Worm (Caenorhabditis elegans) whole organism, midembryonic: ENCODE measurements around the gene ubc-20.

Experiments used
- T22C8.4 ChIP-seq: fragments of 200-800 bp; sonication (Bioruptor generic); IDR thresholded peaks from 2 replicates; pipeline ENCODE4 v1.3.6; 2022; ENCODE audit warnings: missing genetic modification characterization, missing compliant biosample characterization
- cog-1 ChIP-seq: sonication (generic microtip); optimal IDR thresholded peaks from 2 replicates; lab custom pipeline; 2016; ENCODE audit warnings: missing genetic modification characterization, missing compliant biosample characterization
- flt-1 ChIP-seq: fragments of 200-800 bp; sonication (Bioruptor generic); IDR thresholded peaks from 2 replicates; pipeline ENCODE4 v1.3.6; 2022; ENCODE audit warnings: missing genetic modification characterization, missing compliant biosample characterization
- klf-2 ChIP-seq: fragments of 200-800 bp; sonication (Bioruptor generic); conservative IDR thresholded peaks from 2 replicates; pipeline ENCODE4 v1.3.6; 2022; ENCODE audit warnings: missing genetic modification reagents, missing genetic modification characterization, missing compliant biosample characterization
- med-1 ChIP-seq: sonication (generic microtip); optimal IDR thresholded peaks from 2 replicates; lab custom pipeline; 2017; ENCODE audit warnings: missing genetic modification characterization, mild to moderate bottlenecking, missing compliant biosample characterization, antibody characterized with exemption, missing genetic modification reagents; ENCODE audit not compliant: insufficient read depth
- ref-1 ChIP-seq: fragments of 200-800 bp; sonication (Bioruptor generic); conservative IDR thresholded peaks from 2 replicates; pipeline ENCODE4 v1.3.6; 2022; ENCODE audit warnings: missing genetic modification reagents, missing genetic modification characterization, missing compliant biosample characterization
- tab-1 ChIP-seq: fragments of 200-800 bp; sonication (Bioruptor generic); IDR thresholded peaks from 2 replicates; pipeline ENCODE4 v1.3.6; 2022; ENCODE audit warnings: missing genetic modification characterization, missing compliant biosample characterization
- ztf-23 ChIP-seq: fragments of 200-800 bp; sonication (Bioruptor generic); IDR thresholded peaks from 2 replicates; pipeline ENCODE4 v1.3.6; 2022; ENCODE audit warnings: missing genetic modification reagents, missing genetic modification characterization, missing compliant biosample characterization
- ztf-29 ChIP-seq: fragments of 200-800 bp; sonication (Bioruptor generic); IDR thresholded peaks from 2 replicates; pipeline ENCODE4 v1.3.6; 2022; ENCODE audit warnings: missing genetic modification reagents, missing genetic modification characterization, missing compliant biosample characterization

ubc-20 gene

DNA sequence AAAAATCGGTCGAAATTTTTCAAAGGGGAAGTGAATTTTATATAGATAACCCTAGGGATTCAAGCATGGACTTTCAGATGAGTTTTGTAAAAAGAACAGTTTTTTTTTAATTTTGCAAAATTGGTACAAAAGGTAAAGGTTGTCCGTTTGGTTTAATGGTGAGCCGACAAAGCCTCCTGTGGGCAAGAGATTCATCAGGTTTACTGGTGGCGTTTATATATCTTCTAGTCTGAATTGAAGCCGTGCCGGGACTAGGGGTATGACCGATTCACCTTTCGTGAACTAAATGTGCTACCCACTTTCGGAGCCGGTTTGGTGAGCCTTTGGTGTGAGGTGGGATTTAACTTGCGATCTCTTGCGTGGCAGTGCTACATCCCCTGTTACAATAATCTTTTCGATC lies 10.5 kb upstream of the ubc-20 start:
- TF ChIP-seq ref-1 (GFP tag; lab: Robert Waterston, UW) (no peak), cog-1 (tag; lab: Kevin White, UChicago) (no peak), ztf-29 (GFP tag; lab: Robert Waterston, UW) (no peak), med-1 (GFP tag; lab: Kevin White, UChicago) (no peak), flt-1 (no peak), T22C8.4 (no peak), ztf-23 (GFP tag; lab: Robert Waterston, UW) (no peak), klf-2 (GFP tag; lab: Robert Waterston, UW) (no peak)

DNA sequence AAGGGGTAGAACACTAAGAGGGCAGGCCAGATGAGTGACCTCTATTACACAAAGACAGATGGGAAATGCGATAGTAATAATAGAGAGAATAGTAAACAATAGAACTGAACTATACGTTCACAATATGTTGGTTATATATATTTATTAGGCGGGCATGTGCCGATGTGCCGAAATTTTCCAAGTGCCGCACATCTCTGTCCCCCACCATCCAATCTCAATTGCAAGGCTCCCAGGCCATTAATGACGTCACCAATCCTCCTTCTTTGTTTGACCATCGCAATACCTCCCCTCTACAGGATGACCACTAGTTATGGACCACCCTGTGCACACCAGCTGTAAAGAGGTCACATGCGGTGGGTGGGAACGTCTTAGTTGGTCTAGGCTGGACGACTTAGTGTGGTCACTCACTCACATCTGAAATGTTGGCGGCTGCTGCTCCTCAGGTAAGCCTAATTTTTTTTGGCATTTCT lies 9.5 kb upstream of the ubc-20 start, which contains the start of gene F40G9.6:
TSS of gene F40G9.6 (plus strand) at position 420 of the 470 bp plus-strand sequence.
- TF ChIP-seq cog-1 (tag; lab: Kevin White, UChicago) (no peak), tab-1 (GFP tag; lab: Robert Waterston, UW) (no peak), klf-2 (GFP tag; lab: Robert Waterston, UW) (no peak), ztf-29 (GFP tag; lab: Robert Waterston, UW) (no peak), flt-1 (no peak), ref-1 (GFP tag; lab: Robert Waterston, UW) (no peak), T22C8.4 (no peak), ztf-23 (GFP tag; lab: Robert Waterston, UW) (no peak)

DNA sequence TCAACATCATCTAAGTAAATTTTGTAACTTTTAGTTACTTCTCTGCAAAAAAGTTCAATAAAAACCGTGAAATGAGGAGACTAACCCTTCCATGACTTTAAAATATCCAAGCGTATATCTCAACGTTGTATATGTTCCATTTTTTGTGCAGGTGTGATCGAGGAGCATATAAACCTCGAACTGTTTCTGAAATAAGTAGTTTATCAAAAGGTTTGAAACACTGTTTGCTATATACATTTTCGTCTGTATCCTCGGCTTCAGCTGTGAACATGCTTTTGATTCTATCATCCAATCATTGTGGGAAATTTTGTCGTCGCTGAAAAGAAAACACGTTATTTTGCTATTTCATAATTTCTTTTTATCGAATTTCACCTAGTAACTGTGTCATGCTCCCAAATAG lies 7.7 kb upstream of the ubc-20 start, which contains the start of gene F40G9.5:
TSS of gene F40G9.5 (plus strand) at position 301 of the 400 bp plus-strand sequence.
- no peak for TF ChIP-seq med-1 (GFP tag; lab: Kevin White, UChicago)
- no peak for TF ChIP-seq flt-1
- no peak for TF ChIP-seq tab-1 (GFP tag; lab: Robert Waterston, UW)
- no peak for TF ChIP-seq klf-2 (GFP tag; lab: Robert Waterston, UW)
- no peak for TF ChIP-seq ref-1 (GFP tag; lab: Robert Waterston, UW)
- TF ChIP-seq ztf-29 (GFP tag; lab: Robert Waterston, UW) = no peak
- TF ChIP-seq T22C8.4 = no peak
- no peak for TF ChIP-seq cog-1 (tag; lab: Kevin White, UChicago)
- no peak for TF ChIP-seq ztf-23 (GFP tag; lab: Robert Waterston, UW)

DNA sequence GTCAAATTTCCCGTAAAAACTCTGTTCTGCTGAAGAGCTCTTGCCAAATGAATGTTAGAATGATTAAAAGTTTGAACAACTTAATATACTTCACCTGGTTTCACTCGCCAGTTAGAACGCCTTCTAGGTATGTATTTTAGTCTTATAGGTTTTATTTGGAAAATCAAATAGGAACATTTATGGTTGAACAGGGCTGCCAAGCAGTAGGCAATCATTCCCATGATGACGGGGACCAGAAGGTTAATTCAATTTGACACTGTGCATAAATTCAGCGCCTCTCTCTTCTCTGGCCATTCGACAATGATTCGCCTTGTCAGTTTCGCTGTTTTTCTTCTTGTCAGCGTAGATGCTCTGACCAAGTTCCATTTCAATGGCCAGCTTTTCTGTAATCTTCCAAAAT lies 6.6 kb upstream of the ubc-20 start, which contains the start of gene F40G9.15:
TSS of gene F40G9.15 (plus strand) at position 301 of the 400 bp plus-strand sequence.
- TF ChIP-seq klf-2 (GFP tag; lab: Robert Waterston, UW) = no peak
- no peak for TF ChIP-seq ztf-29 (GFP tag; lab: Robert Waterston, UW)
- TF ChIP-seq ref-1 (GFP tag; lab: Robert Waterston, UW) = no peak
- no peak for TF ChIP-seq T22C8.4
- no peak for TF ChIP-seq flt-1
- no peak for TF ChIP-seq tab-1 (GFP tag; lab: Robert Waterston, UW)
- TF ChIP-seq med-1 (GFP tag; lab: Kevin White, UChicago) = no peak
- TF ChIP-seq cog-1 (tag; lab: Kevin White, UChicago) = no peak
- TF ChIP-seq ztf-23 (GFP tag; lab: Robert Waterston, UW) = no peak

DNA sequence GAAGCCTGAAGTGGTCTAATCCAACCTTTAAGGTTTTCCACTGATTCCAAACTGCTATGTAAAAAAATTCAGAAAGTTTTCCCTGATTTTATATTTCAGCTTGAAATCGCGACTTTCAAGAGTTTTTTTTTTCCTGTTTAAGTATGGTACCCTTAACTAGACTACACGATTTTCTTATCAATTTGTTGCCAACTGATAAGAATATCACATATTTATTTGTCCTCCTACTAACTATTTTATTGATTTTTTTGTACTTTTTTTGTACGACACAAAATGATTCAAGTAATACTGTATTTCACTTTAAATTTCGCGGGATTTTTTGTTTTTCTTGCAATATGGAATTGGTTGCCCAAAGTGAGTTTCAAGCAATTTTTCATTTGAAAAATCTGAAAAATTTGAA lies 5.6 kb upstream of the ubc-20 start:
- TF ChIP-seq med-1 (GFP tag; lab: Kevin White, UChicago) = no peak
- TF ChIP-seq ref-1 (GFP tag; lab: Robert Waterston, UW) = no peak
- TF ChIP-seq klf-2 (GFP tag; lab: Robert Waterston, UW) = no peak
- no peak for TF ChIP-seq ztf-29 (GFP tag; lab: Robert Waterston, UW)
- no peak for TF ChIP-seq T22C8.4
- no peak for TF ChIP-seq tab-1 (GFP tag; lab: Robert Waterston, UW)

DNA sequence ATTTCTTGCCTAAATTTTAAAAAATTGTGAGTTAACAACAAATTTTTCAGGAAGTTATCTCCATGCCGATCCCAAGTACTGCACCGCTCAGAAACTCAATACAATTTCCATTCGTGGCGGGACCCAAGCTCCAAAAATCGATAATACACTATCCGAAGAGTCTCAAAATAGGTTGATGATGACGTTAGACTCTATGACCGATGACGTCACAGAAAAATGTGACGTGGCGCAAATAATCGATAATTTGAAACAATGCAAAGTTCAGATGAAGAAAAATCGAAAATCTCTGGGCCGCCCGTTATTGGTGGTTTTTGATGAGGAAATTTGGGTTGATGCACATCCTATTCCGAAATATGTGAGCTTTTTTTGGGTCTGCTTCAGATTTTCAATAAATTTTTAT lies 4.3 kb upstream of the ubc-20 start:
- TF ChIP-seq klf-2 (GFP tag; lab: Robert Waterston, UW) = no peak
- TF ChIP-seq T22C8.4 = 0 out of 2 replicates have a peak, but pooled peaks have one; percentile 5
- no peak for TF ChIP-seq tab-1 (GFP tag; lab: Robert Waterston, UW)
- TF ChIP-seq ztf-23 (GFP tag; lab: Robert Waterston, UW) = no peak
- TF ChIP-seq cog-1 (tag; lab: Kevin White, UChicago) = no peak
- no peak for TF ChIP-seq med-1 (GFP tag; lab: Kevin White, UChicago)

DNA sequence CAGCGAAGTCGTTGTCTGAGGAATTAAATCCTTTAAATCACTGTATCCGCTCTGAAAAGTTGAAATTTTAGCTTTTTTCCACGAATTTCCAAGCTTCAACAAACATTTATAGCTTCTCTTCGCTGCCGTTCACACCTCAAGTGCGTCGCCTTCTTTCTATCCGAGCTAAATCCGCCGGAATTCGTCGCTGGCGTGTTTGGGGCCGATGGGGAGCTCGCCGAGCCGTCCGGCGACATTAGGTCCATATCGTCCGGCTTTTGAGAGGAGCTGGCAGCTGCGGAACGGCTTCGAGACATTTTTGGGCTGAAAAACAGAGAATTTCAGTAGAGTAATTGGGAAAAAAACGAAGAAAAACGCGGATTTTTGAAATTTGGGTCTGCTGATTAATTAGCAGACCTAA lies 809 bp upstream of the ubc-20 start, which contains the start of gene mxl-2:
TSS of gene mxl-2 (minus strand) at position 303 of the 400 bp plus-strand sequence.
- TF ChIP-seq flt-1 = no peak
- TF ChIP-seq ref-1 (GFP tag; lab: Robert Waterston, UW) = no peak
- TF ChIP-seq cog-1 (tag; lab: Kevin White, UChicago) = no peak
- TF ChIP-seq med-1 (GFP tag; lab: Kevin White, UChicago) = no peak
- no peak for TF ChIP-seq T22C8.4
- TF ChIP-seq ztf-23 (GFP tag; lab: Robert Waterston, UW) = no peak
- no peak for TF ChIP-seq klf-2 (GFP tag; lab: Robert Waterston, UW)
- no peak for TF ChIP-seq tab-1 (GFP tag; lab: Robert Waterston, UW)
- no peak for TF ChIP-seq ztf-29 (GFP tag; lab: Robert Waterston, UW)

DNA sequence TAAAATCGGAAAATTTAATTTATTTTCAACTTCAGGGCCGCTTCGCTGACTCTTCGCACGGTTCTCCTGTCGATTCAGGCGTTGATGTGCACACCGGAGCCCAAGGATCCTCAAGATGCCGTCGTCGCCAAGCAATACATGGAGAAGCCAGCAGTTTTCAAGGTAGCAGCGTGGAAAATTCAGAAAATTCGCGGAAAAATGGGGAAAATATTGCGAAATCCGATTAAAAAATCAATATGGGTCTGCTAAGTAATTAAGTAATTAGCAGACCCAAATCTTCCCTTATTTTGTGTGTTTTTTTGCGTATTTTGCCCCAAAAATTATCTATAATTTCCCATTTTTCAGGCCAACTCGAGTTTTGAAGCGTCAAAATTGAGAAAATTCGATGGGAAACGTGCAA lies 642 bp downstream of the ubc-20 start:
- no peak for TF ChIP-seq ztf-29 (GFP tag; lab: Robert Waterston, UW)
- no peak for TF ChIP-seq med-1 (GFP tag; lab: Kevin White, UChicago)
- TF ChIP-seq ref-1 (GFP tag; lab: Robert Waterston, UW) = no peak
- TF ChIP-seq tab-1 (GFP tag; lab: Robert Waterston, UW) = no peak
- TF ChIP-seq cog-1 (tag; lab: Kevin White, UChicago) = no peak
- no peak for TF ChIP-seq klf-2 (GFP tag; lab: Robert Waterston, UW)

DNA sequence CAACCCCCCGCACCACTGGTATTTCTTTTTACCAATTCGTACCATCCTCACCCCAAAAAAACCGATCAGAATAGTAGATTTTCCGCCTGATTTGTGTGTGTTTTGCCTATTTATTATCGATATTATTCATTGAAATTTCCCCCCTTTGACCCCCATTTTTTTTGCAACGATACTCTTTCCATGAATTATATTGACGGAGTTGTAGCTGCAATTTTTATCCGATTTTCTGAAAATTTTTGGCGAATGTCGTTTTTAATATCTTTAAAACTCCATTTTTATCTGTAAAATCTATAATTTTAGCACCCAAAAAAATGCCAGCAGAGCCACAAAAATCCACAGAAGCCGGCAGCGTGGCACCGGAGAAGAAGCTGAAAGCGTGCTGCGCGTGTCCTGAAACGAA lies 2.0 kb downstream of the ubc-20 start, which contains the start of gene cox-17:
TSS of gene cox-17 (plus strand) at position 301 of the 400 bp plus-strand sequence.
- TF ChIP-seq T22C8.4 = no peak
- no peak for TF ChIP-seq ref-1 (GFP tag; lab: Robert Waterston, UW)
- no peak for TF ChIP-seq ztf-29 (GFP tag; lab: Robert Waterston, UW)
- no peak for TF ChIP-seq ztf-23 (GFP tag; lab: Robert Waterston, UW)
- no peak for TF ChIP-seq tab-1 (GFP tag; lab: Robert Waterston, UW)
- TF ChIP-seq flt-1 = no peak
- no peak for TF ChIP-seq med-1 (GFP tag; lab: Kevin White, UChicago)
- TF ChIP-seq klf-2 (GFP tag; lab: Robert Waterston, UW) = no peak
- no peak for TF ChIP-seq cog-1 (tag; lab: Kevin White, UChicago)
